Worm (Caenorhabditis elegans) whole organism, L1 larva: ENCODE measurements around the gene D2045.9.

Experiments
- C04F5.9 ChIP-seq: sonication (generic microtip); optimal IDR thresholded peaks from 2 replicates; lab custom pipeline; 2016; ENCODE audit warnings: missing genetic modification characterization, missing compliant biosample characterization
- C16A3.4 ChIP-seq: fragments of 150-350 bp; optimal IDR thresholded peaks from 2 replicates; lab custom pipeline; 2014; ENCODE audit warnings: missing biosample characterization, missing genetic modification characterization
- F16B12.6 ChIP-seq: fragments of 150-350 bp; optimal IDR thresholded peaks from 2 replicates; lab custom pipeline; 2014; ENCODE audit warnings: missing biosample characterization, missing genetic modification characterization
- aha-1 ChIP-seq: fragments of 150-350 bp; optimal IDR thresholded peaks from 2 replicates; lab custom pipeline; 2014; ENCODE audit warnings: missing biosample characterization, missing genetic modification characterization
- aly-2 ChIP-seq: fragments of 150-350 bp; optimal IDR thresholded peaks from 2 replicates; lab custom pipeline; 2014; ENCODE audit warnings: missing biosample characterization, missing genetic modification characterization
- blmp-1 ChIP-seq: fragments of 150-350 bp; optimal IDR thresholded peaks from 2 replicates; lab custom pipeline; 2014; ENCODE audit warnings: missing biosample characterization, missing genetic modification characterization
- ceh-8 ChIP-seq: fragments of 200-800 bp; sonication (Bioruptor generic); optimal IDR thresholded peaks from 2 replicates; lab custom pipeline; 2018; ENCODE audit warnings: mild to moderate bottlenecking, missing genetic modification characterization, moderate library complexity, missing compliant biosample characterization
- ceh-82 ChIP-seq, 3 experiments: fragments of 150-350 bp in 1 of 3; sonication (generic microtip) in 2 of 3; optimal IDR thresholded peaks; 2 replicates each; lab custom pipeline; 2014 to 2017; ENCODE audit warnings: missing biosample characterization in 3 of 3, missing genetic modification characterization in 3 of 3
- ceh-88 ChIP-seq: fragments of 200-800 bp; sonication (Bioruptor generic); IDR thresholded peaks from 2 replicates; pipeline ENCODE4 v1.3.6; 2022; ENCODE audit warnings: missing genetic modification characterization, missing compliant biosample characterization
- ces-1 ChIP-seq: fragments of 150-350 bp; optimal IDR thresholded peaks from 2 replicates; lab custom pipeline; 2014; ENCODE audit warnings: missing biosample characterization, missing genetic modification reagents, missing genetic modification characterization
- dpl-1 ChIP-seq, 3 experiments: fragments of 150-350 bp in 2 of 3; sonication (generic microtip) in 1 of 3; optimal IDR thresholded peaks; 2 replicates each; lab custom pipeline; 2014 to 2017; ENCODE audit warnings: missing biosample characterization in 3 of 3, missing genetic modification characterization in 3 of 3, missing genetic modification reagents in 3 of 3
- dsc-1 ChIP-seq: sonication (generic microtip); optimal IDR thresholded peaks from 2 replicates; lab custom pipeline; 2016; ENCODE audit warnings: mild to moderate bottlenecking, missing genetic modification characterization, missing compliant biosample characterization
- efl-1 ChIP-seq, 4 experiments: fragments of 150-350 bp; optimal IDR thresholded peaks in 3 of 4; peaks in 1 of 4; 1 replicate in 1 of 4; 2 replicates in 3 of 4; lab custom pipeline; 2014; ENCODE audit warnings: missing biosample characterization in 2 of 4, missing genetic modification characterization in 2 of 4, missing genetic modification reagents in 2 of 4
- egl-13 ChIP-seq: sonication (generic microtip); optimal IDR thresholded peaks from 2 replicates; lab custom pipeline; 2016; ENCODE audit warnings: missing genotype, missing genetic modification reagents, missing genetic modification characterization, missing compliant biosample characterization
- fkh-10 ChIP-seq: sonication (generic microtip); optimal IDR thresholded peaks from 2 replicates; lab custom pipeline; 2017; ENCODE audit warnings: missing biosample characterization, missing genetic modification reagents, missing genetic modification characterization
- fkh-8 ChIP-seq: sonication (generic microtip); optimal IDR thresholded peaks from 2 replicates; lab custom pipeline; 2016; ENCODE audit warnings: mild to moderate bottlenecking, missing genetic modification characterization, missing compliant biosample characterization
- irx-1 ChIP-seq: sonication (generic microtip); optimal IDR thresholded peaks from 2 replicates; lab custom pipeline; 2016; ENCODE audit warnings: missing genetic modification characterization, missing compliant biosample characterization
- isw-1 ChIP-seq: fragments of 200-800 bp; sonication (Bioruptor generic); IDR thresholded peaks from 2 replicates; pipeline ENCODE4 v1.3.6; 2022; ENCODE audit warnings: missing genetic modification characterization, missing compliant biosample characterization
- lin-13 ChIP-seq: fragments of 150-350 bp; optimal IDR thresholded peaks from 2 replicates; lab custom pipeline; 2014; ENCODE audit warnings: missing biosample characterization, missing genetic modification reagents, missing genetic modification characterization
- lin-14 ChIP-seq: fragments of 200-800 bp; sonication (Bioruptor generic); optimal IDR thresholded peaks from 2 replicates; lab custom pipeline; 2018; ENCODE audit warnings: mild to moderate bottlenecking, missing genetic modification characterization, moderate library complexity, missing compliant biosample characterization
- lin-15B ChIP-seq: fragments of 150-350 bp; sonication (generic microtip); optimal IDR thresholded peaks from 3 replicates; lab custom pipeline; 2014; ENCODE audit warnings: missing biosample characterization, missing genetic modification characterization
- lin-35 ChIP-seq, 2 experiments: fragments of 150-350 bp; optimal IDR thresholded peaks; 2 replicates each; lab custom pipeline; 2014; ENCODE audit warnings: missing biosample characterization in 2 of 2, missing genetic modification characterization in 2 of 2, missing genetic modification reagents in 2 of 2
- lir-3 ChIP-seq: sonication (generic microtip); optimal IDR thresholded peaks from 2 replicates; lab custom pipeline; 2016; ENCODE audit warnings: mild to moderate bottlenecking, missing genetic modification characterization, moderate library complexity, missing compliant biosample characterization; ENCODE audit not compliant: poor library complexity
- lsy-2 ChIP-seq, 2 experiments: fragments of 150-350 bp; optimal IDR thresholded peaks; 2 replicates each; lab custom pipeline; 2014; ENCODE audit warnings: missing biosample characterization in 2 of 2, missing genetic modification characterization in 2 of 2
- mab-9 ChIP-seq: fragments of 200-800 bp; sonication (Bioruptor generic); IDR thresholded peaks from 2 replicates; pipeline ENCODE4 v1.3.6; 2022; ENCODE audit warnings: missing genetic modification reagents, missing genetic modification characterization, missing compliant biosample characterization
- mep-1 ChIP-seq: fragments of 150-350 bp; optimal IDR thresholded peaks from 2 replicates; lab custom pipeline; 2014; ENCODE audit warnings: missing biosample characterization, missing genetic modification characterization
- nhr-19 ChIP-seq: fragments of 200-800 bp; sonication (Bioruptor generic); conservative IDR thresholded peaks from 2 replicates; pipeline ENCODE4 v1.3.6; 2022; ENCODE audit warnings: missing genetic modification characterization, missing compliant biosample characterization
- nhr-20 ChIP-seq: sonication (generic microtip); optimal IDR thresholded peaks from 2 replicates; lab custom pipeline; 2016; ENCODE audit warnings: mild to moderate bottlenecking, missing genetic modification characterization, missing compliant biosample characterization
- nhr-47 ChIP-seq: sonication (generic microtip); optimal IDR thresholded peaks from 2 replicates; lab custom pipeline; 2016; ENCODE audit warnings: mild to moderate bottlenecking, missing genetic modification characterization, moderate library complexity, missing compliant biosample characterization
- nhr-71 ChIP-seq: sonication (generic microtip); optimal IDR thresholded peaks from 2 replicates; lab custom pipeline; 2016; ENCODE audit warnings: mild to moderate bottlenecking, missing genetic modification characterization, moderate library complexity, missing compliant biosample characterization
- nhr-77 ChIP-seq: fragments of 150-350 bp; optimal IDR thresholded peaks from 2 replicates; lab custom pipeline; 2014; ENCODE audit warnings: missing biosample characterization, missing genetic modification characterization
- nhr-85 ChIP-seq: sonication (generic microtip); peaks from one replicate; lab custom pipeline; 2016; ENCODE audit warnings: missing genetic modification characterization, inconsistent platforms, missing compliant biosample characterization
- nhr-90 ChIP-seq: sonication (generic microtip); optimal IDR thresholded peaks from 2 replicates; lab custom pipeline; 2016; ENCODE audit warnings: mild to moderate bottlenecking, missing genetic modification characterization, missing compliant biosample characterization; ENCODE audit not compliant: poor library complexity
- rnt-1 ChIP-seq: sonication (generic microtip); optimal IDR thresholded peaks from 2 replicates; lab custom pipeline; 2016; ENCODE audit warnings: mild to moderate bottlenecking, missing genetic modification characterization, moderate library complexity, missing compliant biosample characterization
- snpc-4 ChIP-seq: fragments of 150-350 bp; optimal IDR thresholded peaks from 2 replicates; lab custom pipeline; 2014; ENCODE audit warnings: missing biosample characterization, missing genetic modification characterization
- snu-23 ChIP-seq: sonication (generic microtip); optimal IDR thresholded peaks from 2 replicates; lab custom pipeline; 2016; ENCODE audit warnings: missing genetic modification characterization, missing compliant biosample characterization
- swsn-7 ChIP-seq: sonication (generic microtip); optimal IDR thresholded peaks from 2 replicates; lab custom pipeline; 2016; ENCODE audit warnings: missing genetic modification characterization, missing compliant biosample characterization
- tbx-2 ChIP-seq: sonication (generic microtip); optimal IDR thresholded peaks from 2 replicates; lab custom pipeline; 2016; ENCODE audit warnings: missing genetic modification characterization, missing compliant biosample characterization
- unc-130 ChIP-seq: fragments of 150-350 bp; optimal IDR thresholded peaks from 2 replicates; lab custom pipeline; 2017; ENCODE audit warnings: missing biosample characterization, missing genetic modification characterization, inconsistent platforms
- unc-86 ChIP-seq: sonication (generic microtip); optimal IDR thresholded peaks from 2 replicates; lab custom pipeline; 2016; ENCODE audit warnings: missing genetic modification characterization, missing compliant biosample characterization
- unc-98 ChIP-seq: fragments of 200-800 bp; sonication (Bioruptor generic); IDR thresholded peaks from 2 replicates; pipeline ENCODE4 v1.3.6; 2022; ENCODE audit warnings: missing genetic modification characterization, missing compliant biosample characterization
- vab-15 ChIP-seq: sonication (generic microtip); optimal IDR thresholded peaks from 2 replicates; lab custom pipeline; 2017; ENCODE audit warnings: missing genotype, mild to moderate bottlenecking, missing genetic modification characterization, missing compliant biosample characterization
- xbp-1 ChIP-seq: sonication (generic microtip); optimal IDR thresholded peaks from 2 replicates; lab custom pipeline; 2016; ENCODE audit warnings: missing genetic modification characterization, missing compliant biosample characterization
- ztf-11 ChIP-seq, 2 experiments: sonication (generic microtip); optimal IDR thresholded peaks; 2 replicates each; lab custom pipeline; 2016 to 2017; ENCODE audit warnings: missing genetic modification characterization in 2 of 2, missing biosample characterization in 1 of 2, missing compliant biosample characterization in 1 of 2

Gene D2045.9

DNA sequence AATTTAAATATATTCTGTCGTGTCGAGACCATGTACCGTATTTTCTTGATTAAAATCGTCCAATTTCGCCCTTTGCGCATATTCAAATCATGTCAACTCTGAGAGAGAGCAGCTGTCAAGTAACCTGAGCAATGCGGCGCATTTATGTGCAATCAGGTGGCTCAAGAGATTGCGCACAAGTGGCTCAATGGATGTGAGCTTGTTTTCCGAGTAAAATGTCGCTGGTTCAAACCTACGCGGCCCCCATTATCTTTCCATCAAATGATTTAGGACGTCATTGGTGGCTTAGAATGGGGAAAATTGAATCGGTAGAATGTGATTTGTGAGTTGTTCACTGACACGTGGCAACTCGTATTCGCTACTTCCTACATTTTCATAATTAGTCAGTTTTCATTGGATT lies 42.9 kb upstream of the D2045.9 start (continued):
- TF ChIP-seq irx-1 (tag; lab: Kevin White, UChicago) (peak; percentile 15), unc-86 (tag; lab: Kevin White, UChicago) (no peak)

DNA sequence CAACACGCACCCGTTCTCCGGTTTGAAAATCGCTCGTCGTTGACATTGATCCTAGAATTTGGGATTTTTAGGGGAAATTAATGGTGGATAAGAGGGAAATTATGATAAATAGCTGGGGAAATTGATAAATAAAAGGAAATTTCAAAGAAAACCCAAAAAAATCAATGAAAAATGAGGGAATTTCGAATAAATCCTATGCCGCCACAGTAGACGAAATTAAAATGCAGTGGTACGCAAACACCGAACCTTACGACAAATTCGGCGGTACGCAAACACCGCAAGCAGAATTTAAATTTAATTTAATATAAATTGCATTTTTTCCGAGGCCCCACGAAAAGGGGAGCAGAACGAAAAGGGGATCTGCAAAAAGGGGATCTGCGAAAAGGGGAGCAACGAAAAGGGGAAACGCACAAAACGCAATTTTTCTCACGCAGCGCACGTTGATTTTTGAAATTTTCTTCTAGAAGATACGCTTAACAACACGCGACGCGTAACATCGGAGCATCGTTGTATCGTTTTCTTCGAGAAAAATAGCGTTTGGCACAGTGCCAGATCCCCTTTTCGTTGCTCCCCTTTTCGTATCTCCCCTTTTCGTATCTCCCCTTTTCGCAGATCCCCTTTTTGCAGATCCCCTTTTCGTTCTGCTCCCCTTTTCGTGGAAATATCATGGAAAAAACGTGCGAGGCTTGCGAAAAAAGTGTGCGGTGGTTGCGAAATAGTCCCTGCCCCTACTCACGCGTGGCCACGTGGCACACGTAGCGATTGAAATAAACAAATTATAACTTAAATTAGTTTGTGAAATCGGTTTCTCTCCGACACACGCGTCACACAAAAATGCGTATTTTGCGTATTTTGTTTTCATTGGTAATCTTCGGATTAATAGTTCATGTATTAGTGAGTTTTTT lies 38.9 kb upstream of the D2045.9 start, which contains the start of the genes smrd-1 and enu-3.1:
Gene smrd-1, minus strand, starts transcription at position 51 of the 905 bp plus-strand sequence.
Gene enu-3.1, plus strand, starts transcription at position 339 of the 905 bp plus-strand sequence.
- TF ChIP-seq efl-1 (optimal IDR thresholded peaks at IDR 0.05; lab: Kevin White, UChicago): peak; percentile 53 to 71
- peak; percentile 73 to 96 for TF ChIP-seq efl-1 (GFP tag; optimal IDR thresholded peaks at IDR 0.05 in 1 of 2; lab: Kevin White, UChicago)
- peak; percentile 82 for TF ChIP-seq fkh-10 (GFP tag; lab: Kevin White, UChicago)
- peak; percentile 42 for TF ChIP-seq mep-1 (tag; lab: Kevin White, UChicago)
- peak; percentile 57 for TF ChIP-seq lir-3 (tag; lab: Kevin White, UChicago)
- peak; percentile 72 to 77 for TF ChIP-seq lsy-2 (tag; optimal IDR thresholded peaks at IDR 0.05; lab: Kevin White, UChicago)
- peak; percentile 74 for TF ChIP-seq dsc-1
- peak; percentile 23 for TF ChIP-seq irx-1 (tag; lab: Kevin White, UChicago)
- TF ChIP-seq C16A3.4: peak; percentile 13
- peak; percentile 72 for TF ChIP-seq ceh-88
- TF ChIP-seq swsn-7: peak; percentile 70
- peak; percentile 93 for TF ChIP-seq ceh-8 (GFP tag; lab: Kevin White, UChicago)
- TF ChIP-seq aly-2 (tag; lab: Kevin White, UChicago): peak; percentile 28
- TF ChIP-seq snu-23 (GFP tag; lab: Kevin White, UChicago): peak; percentile 66
- TF ChIP-seq xbp-1 (tag; lab: Kevin White, UChicago): peak; percentile 61
- TF ChIP-seq blmp-1 (tag; lab: Kevin White, UChicago): peak; percentile 26
- TF ChIP-seq nhr-47 (tag; lab: Kevin White, UChicago): peak; percentile 84
- TF ChIP-seq unc-98 (GFP tag; lab: Robert Waterston, UW): peak; percentile 63
- peak; percentile 82 for TF ChIP-seq nhr-71 (tag; lab: Kevin White, UChicago)
- peak; percentile 63 for TF ChIP-seq mab-9
- TF ChIP-seq ztf-11 (tag; optimal IDR thresholded peaks at IDR 0.05; lab: Kevin White, UChicago): peak in 1 of 2 experiments; percentile 65
- TF ChIP-seq tbx-2 (tag; lab: Kevin White, UChicago): peak; percentile 78
- peak; percentile 62 for TF ChIP-seq unc-86 (tag; lab: Kevin White, UChicago)
- peak; percentile 63 for TF ChIP-seq nhr-90 (tag; lab: Kevin White, UChicago)
- TF ChIP-seq lin-13 (GFP tag; lab: Kevin White, UChicago): peak; percentile 58
- peak; percentile 78 for TF ChIP-seq nhr-19
- TF ChIP-seq rnt-1 (tag; lab: Kevin White, UChicago): peak; percentile 59
- TF ChIP-seq vab-15: peak; percentile 44
- TF ChIP-seq egl-13 (tag; lab: Kevin White, UChicago): peak; percentile 63
- TF ChIP-seq lin-14 (GFP tag; lab: Kevin White, UChicago): peak; percentile 78
- peak; percentile 64 for TF ChIP-seq nhr-85
- peak; percentile 9 for TF ChIP-seq C04F5.9 (tag; lab: Kevin White, UChicago)
- peak; percentile 72 for TF ChIP-seq lin-15B
- peak; percentile 69 to 73 for TF ChIP-seq lin-35 (GFP tag; optimal IDR thresholded peaks at IDR 0.05; lab: Kevin White, UChicago)
- peak; percentile 73 for TF ChIP-seq isw-1 (GFP tag; lab: Robert Waterston, UW)
- peak; percentile 88 for TF ChIP-seq F16B12.6
- peak; percentile 13 for TF ChIP-seq snpc-4
- TF ChIP-seq fkh-8 (tag; lab: Kevin White, UChicago): peak; percentile 80
- peak; percentile 41 to 65 (median 41) for TF ChIP-seq ceh-82 (tag; optimal IDR thresholded peaks at IDR 0.05; lab: Kevin White, UChicago)
- peak; percentile 29 for TF ChIP-seq nhr-77 (tag; lab: Kevin White, UChicago)
- peak; percentile 25 for TF ChIP-seq aha-1
- peak; percentile 37 to 75 (median 66) for TF ChIP-seq dpl-1 (GFP tag; optimal IDR thresholded peaks at IDR 0.05; lab: Kevin White, UChicago)
- peak; percentile 92 for TF ChIP-seq ces-1 (GFP tag; lab: Kevin White, UChicago)
- peak; percentile 20 for TF ChIP-seq unc-130 (tag; lab: Kevin White, UChicago)
- TF ChIP-seq nhr-20 (tag; lab: Kevin White, UChicago): peak; percentile 66
